Fruit fly (Drosophila melanogaster): ENCODE measurements around the gene CG15545.

Gene CG15545

dm6 chr3R:30856596-30856995 lies 15.6 kb downstream of the CG15545 start:
- no peak for TF ChIP-seq CG8478 (optimal IDR thresholded peaks at IDR 0.05)
- TF ChIP-seq CTCF (optimal IDR thresholded peaks at IDR 0.05) = no peak

- TF ChIP-seq CG8478 (optimal IDR thresholded peaks at IDR 0.05) = no peak
- TF ChIP-seq CTCF (optimal IDR thresholded peaks at IDR 0.05) = no peak
Measured at dm6 chr3R:30855176-30855575, 17.0 kb downstream of the CG15545 start.

DNA sequence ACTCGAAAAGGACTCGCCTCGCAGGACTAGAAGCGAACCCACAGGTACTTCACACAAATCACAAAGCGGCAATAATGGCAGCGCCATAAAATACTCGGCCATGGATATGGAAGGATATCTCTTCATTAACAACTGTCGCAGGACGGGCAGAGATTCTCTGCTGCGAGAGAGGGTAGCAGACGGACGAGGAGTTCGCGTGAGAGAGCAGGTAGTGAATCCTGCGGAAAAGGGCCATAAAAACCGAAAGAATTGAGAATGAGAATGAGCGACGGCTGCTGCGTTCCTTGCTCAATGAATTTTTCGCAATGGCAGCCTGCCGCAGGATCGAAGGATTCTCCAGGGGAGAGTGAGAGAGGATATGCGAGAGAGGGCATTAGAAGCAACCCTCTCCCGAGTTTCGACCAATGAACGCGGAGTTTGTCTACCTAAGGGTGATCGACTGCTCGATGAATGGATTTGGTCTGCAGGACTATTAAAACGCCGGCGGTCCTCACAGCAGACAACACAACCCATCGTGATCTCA lies 20.2 kb downstream of the CG15545 start, which contains the start of gene tll:
Gene tll, plus strand, starts transcription at position 473 of the 523 bp plus-strand sequence.
- TF ChIP-seq CTCF (optimal IDR thresholded peaks at IDR 0.05) = no peak
- no peak for TF ChIP-seq CG8478 (optimal IDR thresholded peaks at IDR 0.05)

dm6 chr3R:30850460-30850859 lies 21.7 kb downstream of the CG15545 start:
- TF ChIP-seq CTCF (optimal IDR thresholded peaks at IDR 0.05) (no peak), CG8478 (optimal IDR thresholded peaks at IDR 0.05) (no peak)

- no peak for TF ChIP-seq CTCF (optimal IDR thresholded peaks at IDR 0.05)
- no peak for TF ChIP-seq CG8478 (optimal IDR thresholded peaks at IDR 0.05)
Measured at dm6 chr3R:30849473-30850145, 22.5 kb downstream of the CG15545 start.

DNA sequence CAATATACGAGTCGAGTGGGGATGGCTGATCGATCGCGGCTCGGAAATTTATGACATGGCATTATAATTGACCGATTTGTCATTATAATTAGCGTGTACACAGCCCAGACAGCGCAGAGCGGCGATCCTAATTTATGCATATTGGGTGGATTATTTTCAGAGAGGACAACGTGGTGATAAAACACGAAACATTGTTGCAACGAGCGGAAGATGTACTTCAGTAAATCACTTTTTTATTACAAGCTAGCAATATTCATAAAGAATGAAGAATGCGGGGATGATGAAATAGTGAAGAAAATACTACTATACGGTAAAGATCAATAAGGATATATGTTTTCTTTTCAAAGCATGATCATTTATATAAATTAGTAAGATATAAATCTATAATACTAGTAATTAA lies 27.7 kb downstream of the CG15545 start:
- TF ChIP-seq CG8478 (optimal IDR thresholded peaks at IDR 0.05) (no peak), CTCF (optimal IDR thresholded peaks at IDR 0.05) (no peak)

- no peak for TF ChIP-seq CTCF (optimal IDR thresholded peaks at IDR 0.05)
- no peak for TF ChIP-seq CG8478 (optimal IDR thresholded peaks at IDR 0.05)
Measured at dm6 chr3R:30843709-30844108, 28.4 kb downstream of the CG15545 start.

DNA sequence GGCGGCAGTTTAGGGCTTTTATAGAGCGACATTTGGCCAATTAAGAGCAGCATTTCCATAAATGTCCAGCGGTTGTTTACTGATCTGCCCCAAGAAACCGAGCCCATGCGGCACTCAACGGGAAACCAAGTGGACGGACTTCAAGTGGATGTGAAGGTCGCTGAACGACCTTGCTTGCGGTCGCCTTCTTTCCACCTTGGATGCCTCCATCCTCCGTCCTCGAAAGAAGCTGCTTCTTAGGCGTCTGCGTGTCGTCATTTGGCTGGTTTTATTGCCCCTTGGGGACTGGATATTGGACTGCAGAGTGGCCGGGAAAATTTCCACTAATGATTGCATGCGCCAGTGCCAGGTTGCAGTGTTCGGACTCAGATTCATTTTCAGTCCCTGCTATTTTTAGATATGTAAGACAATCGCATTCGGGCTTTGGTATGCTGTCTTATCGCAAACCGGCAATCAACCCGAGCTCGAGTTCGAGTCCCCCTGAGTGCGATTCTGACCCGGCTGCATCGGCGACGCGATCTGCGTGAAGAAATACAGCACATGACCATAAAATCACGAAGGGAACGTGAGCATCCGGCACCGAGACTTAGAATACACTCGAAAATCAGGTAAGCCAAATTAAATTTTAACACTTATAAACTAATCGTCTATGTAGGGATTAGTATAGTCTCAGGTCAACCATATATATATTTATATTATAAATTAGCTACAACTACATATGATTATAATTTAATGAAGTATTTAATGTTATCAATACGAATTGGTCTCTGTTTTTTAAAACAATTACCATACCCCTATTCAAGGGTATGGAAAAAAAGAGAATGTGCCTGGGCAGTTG lies 29.3 kb downstream of the CG15545 start:
- no peak for TF ChIP-seq CG8478 (optimal IDR thresholded peaks at IDR 0.05)
- TF ChIP-seq CTCF (optimal IDR thresholded peaks at IDR 0.05) = no peak

DNA sequence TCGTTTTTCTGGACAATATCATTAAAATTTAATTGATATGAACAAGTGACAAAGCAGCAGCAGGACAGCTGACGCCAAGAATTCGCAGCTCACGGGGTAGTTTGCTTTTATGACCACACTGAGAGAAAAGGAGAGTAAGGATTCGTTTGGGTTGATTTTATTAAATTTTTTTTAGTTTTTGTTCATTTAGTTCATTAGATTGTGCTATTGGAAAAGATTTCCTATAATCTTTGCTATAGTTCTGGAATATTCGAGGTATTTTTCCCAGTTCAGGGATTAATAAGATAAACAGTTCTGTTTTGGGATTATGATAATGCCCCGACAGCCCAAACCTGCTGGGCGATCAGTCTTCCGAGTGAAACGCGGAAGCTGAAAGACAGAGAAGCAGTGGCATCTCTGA lies 30.0 kb downstream of the CG15545 start:
- TF ChIP-seq CTCF (optimal IDR thresholded peaks at IDR 0.05) (no peak), CG8478 (optimal IDR thresholded peaks at IDR 0.05) (no peak)

DNA sequence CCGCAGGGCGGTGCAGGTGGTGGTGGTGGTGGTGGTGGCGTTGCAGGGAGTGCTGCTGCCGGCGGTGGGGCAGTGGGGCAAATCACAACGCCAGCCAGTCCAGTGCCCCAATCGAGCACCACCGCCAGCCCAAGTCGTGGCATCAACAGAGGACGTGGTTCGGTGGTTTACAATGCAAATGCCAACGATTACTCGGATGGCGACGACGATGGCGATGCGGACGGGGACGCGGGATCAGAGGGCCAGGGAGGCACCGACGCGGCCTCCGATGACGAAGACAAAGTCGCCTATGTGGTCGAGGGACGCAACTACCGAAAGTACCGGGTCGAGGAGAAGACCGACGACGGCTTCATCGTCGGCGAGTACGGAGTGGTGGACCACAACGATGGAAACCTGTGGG lies 31.4 kb downstream of the CG15545 start:
- TF ChIP-seq CTCF (optimal IDR thresholded peaks at IDR 0.05) (no peak), CG8478 (optimal IDR thresholded peaks at IDR 0.05) (no peak)

DNA sequence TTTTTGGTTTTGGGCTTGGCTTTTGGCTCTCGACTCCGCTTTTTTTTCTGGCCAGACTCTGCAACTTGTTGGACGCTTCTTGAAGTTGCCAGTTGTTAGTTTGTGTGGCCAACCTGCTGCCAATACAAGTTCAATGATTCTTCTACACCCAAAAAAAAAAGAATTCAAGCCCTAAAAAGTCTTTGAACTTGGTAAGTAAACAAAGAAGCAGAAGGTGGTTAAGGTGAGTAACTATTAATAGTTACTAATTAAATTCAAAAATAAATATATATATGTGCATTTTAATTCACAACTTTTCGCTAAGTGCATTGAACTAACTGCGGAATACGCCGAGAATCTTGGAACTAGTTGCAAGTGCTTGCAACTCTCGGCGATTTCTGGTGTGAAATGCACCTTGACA lies 39.1 kb downstream of the CG15545 start:
- TF ChIP-seq CTCF (optimal IDR thresholded peaks at IDR 0.05) (no peak), CG8478 (optimal IDR thresholded peaks at IDR 0.05) (no peak)

DNA sequence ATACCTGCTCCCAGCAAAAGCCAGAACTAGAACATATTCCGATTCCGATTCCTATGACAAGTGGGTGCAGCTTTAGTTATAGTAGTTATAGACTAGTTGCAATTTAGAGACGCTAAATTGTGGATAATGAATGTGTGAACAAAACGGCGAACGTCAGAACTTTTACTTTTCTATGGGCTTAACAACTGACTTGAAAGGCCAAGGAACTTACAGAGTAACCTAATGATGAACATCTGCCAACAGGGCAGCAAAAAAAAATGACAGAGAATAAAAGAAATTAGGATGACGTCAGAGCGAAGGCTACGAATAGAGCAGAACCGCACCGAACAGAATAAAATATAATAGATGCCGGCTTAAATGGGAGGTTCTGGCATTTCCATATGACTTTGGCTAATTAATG lies 40.0 kb downstream of the CG15545 start:
- TF ChIP-seq CG8478 (optimal IDR thresholded peaks at IDR 0.05) = no peak
- no peak for TF ChIP-seq CTCF (optimal IDR thresholded peaks at IDR 0.05)

dm6 chr3R:30828433-30829034 lies 43.6 kb downstream of the CG15545 start:
- no peak for TF ChIP-seq CG8478 (optimal IDR thresholded peaks at IDR 0.05)
- no peak for TF ChIP-seq CTCF (optimal IDR thresholded peaks at IDR 0.05)

DNA sequence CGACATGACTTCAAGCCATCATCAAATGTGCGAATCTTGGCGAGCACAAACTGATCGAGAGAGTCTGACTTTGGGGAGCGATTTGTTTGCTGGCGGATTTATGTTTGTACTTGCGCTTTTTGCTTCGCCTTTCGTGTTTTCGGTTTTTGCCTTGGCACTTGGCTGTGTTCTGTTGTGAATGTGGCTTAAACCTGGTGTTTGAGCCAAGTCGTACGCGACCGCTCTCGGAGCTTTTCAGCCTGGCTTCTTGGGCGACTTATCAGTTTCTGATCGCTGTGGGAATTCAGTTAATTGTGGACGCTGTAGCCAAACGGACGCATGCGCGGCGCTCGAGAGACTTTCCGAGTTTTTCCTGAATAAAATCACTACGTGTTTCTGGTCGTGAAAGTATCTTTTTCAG lies 44.6 kb downstream of the CG15545 start, which contains the start of gene CG15544:
Gene CG15544, plus strand, starts transcription at position 276 of the 400 bp plus-strand sequence.
- TF ChIP-seq CG8478 (optimal IDR thresholded peaks at IDR 0.05) (no peak), CTCF (optimal IDR thresholded peaks at IDR 0.05) (no peak)

DNA sequence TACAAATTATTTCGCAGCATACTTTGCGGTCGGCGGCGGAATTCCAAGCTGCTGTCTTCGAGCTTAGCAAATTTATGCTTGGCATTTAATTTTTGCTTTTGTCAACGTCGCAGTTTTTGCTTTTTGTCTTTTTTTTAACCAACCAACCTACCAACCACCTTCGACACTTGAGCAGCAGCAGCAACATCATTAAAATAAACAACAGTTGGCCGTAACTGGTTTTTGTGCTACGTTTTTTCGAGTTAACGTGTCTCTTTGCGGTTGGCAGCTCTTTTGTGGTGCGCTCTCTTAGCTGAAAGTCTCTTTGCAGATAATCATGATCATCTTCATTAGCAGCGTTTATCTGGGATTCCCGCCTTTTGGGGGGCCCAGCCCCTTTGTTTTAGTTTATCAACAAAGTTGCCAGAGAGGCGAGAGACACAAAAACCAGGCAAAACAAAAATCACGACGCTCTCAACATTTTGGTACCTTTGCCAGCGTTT lies 50.1 kb downstream of the CG15545 start:
- TF ChIP-seq CG8478 (optimal IDR thresholded peaks at IDR 0.05) = no peak
- TF ChIP-seq CTCF (optimal IDR thresholded peaks at IDR 0.05) = no peak
